Fruit fly (Drosophila melanogaster) whole organism, prepupa: ENCODE measurements around the gene CG7017.

Experiments used
- CG10669 ChIP-seq: fragments of 200-800 bp; sonication (Bioruptor generic); optimal IDR thresholded peaks from 3 replicates; lab custom pipeline; 2018; ENCODE audit warnings: missing biosample characterization, mild to moderate bottlenecking, missing genetic modification characterization, moderate library complexity
- CG11294 ChIP-seq: fragments of 200-800 bp; sonication (Bioruptor generic); IDR thresholded peaks from 2 replicates; pipeline ENCODE4 v1.3.6; 2022; ENCODE audit warnings: missing biosample characterization, missing genetic modification characterization
- CG11762 ChIP-seq: fragments of 200-800 bp; sonication (Bioruptor generic); optimal IDR thresholded peaks from 3 replicates; lab custom pipeline; 2016; ENCODE audit warnings: missing biosample characterization, missing genetic modification characterization; ENCODE audit not compliant: insufficient read depth
- CG15336 ChIP-seq: fragments of 200-800 bp; sonication (Bioruptor generic); IDR thresholded peaks from 2 replicates; pipeline ENCODE4 v1.3.6; 2022; ENCODE audit warnings: missing biosample characterization, missing genetic modification characterization
- CG16779 ChIP-seq: fragments of 200-800 bp; sonication (Bioruptor generic); optimal IDR thresholded peaks from 3 replicates; lab custom pipeline; 2017; ENCODE audit warnings: missing biosample characterization, mild to moderate bottlenecking, missing genetic modification characterization
- CG3032 ChIP-seq: fragments of 200-800 bp; optimal IDR thresholded peaks from 2 replicates; lab custom pipeline; 2019; ENCODE audit warnings: missing biosample characterization, mild to moderate bottlenecking, missing genetic modification characterization, moderate library complexity
- CG31627 ChIP-seq: fragments of 200-800 bp; sonication (Bioruptor generic); optimal IDR thresholded peaks from 3 replicates; lab custom pipeline; 2016; ENCODE audit warnings: missing biosample characterization, missing genetic modification characterization
- CG32006 ChIP-seq: fragments of 200-800 bp; sonication (Bioruptor generic); optimal IDR thresholded peaks from 3 replicates; lab custom pipeline; 2017; ENCODE audit warnings: missing biosample characterization, mild to moderate bottlenecking, missing genetic modification characterization
- CG34406 ChIP-seq: fragments of 200-800 bp; sonication (Bioruptor generic); optimal IDR thresholded peaks from 3 replicates; lab custom pipeline; 2016; ENCODE audit warnings: missing biosample characterization, missing genetic modification characterization
- CG3919 ChIP-seq: fragments of 200-800 bp; sonication (Bioruptor generic); optimal IDR thresholded peaks from 3 replicates; lab custom pipeline; 2016; ENCODE audit warnings: missing biosample characterization, missing genetic modification characterization
- CG4318 ChIP-seq: fragments of 200-800 bp; sonication (Bioruptor generic); optimal IDR thresholded peaks from 3 replicates; lab custom pipeline; 2017; ENCODE audit warnings: missing biosample characterization, mild to moderate bottlenecking, missing genetic modification characterization
- CG6163 ChIP-seq: fragments of 200-800 bp; sonication (Bioruptor generic); IDR thresholded peaks from 3 replicates; pipeline ENCODE4 v1.3.6; 2022; ENCODE audit warnings: missing biosample characterization, missing genetic modification characterization
- CG6276 ChIP-seq: fragments of 200-800 bp; sonication (Bioruptor generic); optimal IDR thresholded peaks from 2 replicates; lab custom pipeline; 2017; ENCODE audit warnings: missing biosample characterization, mild to moderate bottlenecking, missing genetic modification characterization
- CG6792 ChIP-seq: fragments of 200-800 bp; sonication (Bioruptor generic); optimal IDR thresholded peaks from 3 replicates; lab custom pipeline; 2016; ENCODE audit warnings: missing biosample characterization, missing genetic modification characterization
- CG6808 ChIP-seq: fragments of 200-800 bp; sonication (Bioruptor generic); optimal IDR thresholded peaks from 3 replicates; lab custom pipeline; 2017; ENCODE audit warnings: missing biosample characterization, missing genetic modification characterization, mild to moderate bottlenecking, moderate library complexity, missing genetic modification reagents
- CG8119 ChIP-seq: fragments of 200-800 bp; sonication (Bioruptor generic); IDR thresholded peaks from 3 replicates; pipeline ENCODE4 v1.3.6; 2022; ENCODE audit warnings: missing biosample characterization, missing genetic modification characterization
- CG8319 ChIP-seq: fragments of 200-800 bp; sonication (Bioruptor generic); optimal IDR thresholded peaks from 3 replicates; lab custom pipeline; 2016; ENCODE audit warnings: missing biosample characterization, missing genetic modification characterization
- CG8632 ChIP-seq: fragments of 200-800 bp; sonication (Bioruptor generic); optimal IDR thresholded peaks from 3 replicates; lab custom pipeline; 2016; ENCODE audit warnings: missing biosample characterization, missing genetic modification characterization
- CG9139 ChIP-seq: fragments of 200-800 bp; sonication (Bioruptor generic); optimal IDR thresholded peaks from 3 replicates; lab custom pipeline; 2017; ENCODE audit warnings: missing biosample characterization, mild to moderate bottlenecking, missing genetic modification characterization
- Eip75B ChIP-seq: fragments of 200-800 bp; sonication (Bioruptor generic); optimal IDR thresholded peaks from 3 replicates; lab custom pipeline; 2016; ENCODE audit warnings: missing biosample characterization, missing genetic modification characterization
- Eip78C ChIP-seq: fragments of 200-800 bp; sonication (Bioruptor generic); peaks from one replicate; lab custom pipeline; 2016; ENCODE audit warnings: missing biosample characterization, missing genetic modification characterization
- Eip93F ChIP-seq: fragments of 200-800 bp; sonication (Bioruptor generic); optimal IDR thresholded peaks from 2 replicates; lab custom pipeline; 2016; ENCODE audit warnings: missing biosample characterization, mild to moderate bottlenecking, missing genetic modification characterization
- Ets96B ChIP-seq: fragments of 200-800 bp; optimal IDR thresholded peaks from 2 replicates; lab custom pipeline; 2019; ENCODE audit warnings: missing biosample characterization, mild to moderate bottlenecking, missing genetic modification characterization, moderate library complexity
- Gug ChIP-seq: fragments of 200-800 bp; sonication (Bioruptor generic); IDR thresholded peaks from 2 replicates; pipeline ENCODE4 v1.3.6; 2022; ENCODE audit warnings: missing biosample characterization, missing genetic modification characterization
- Hr39 ChIP-seq: fragments of 200-800 bp; sonication (Bioruptor generic); optimal IDR thresholded peaks from 2 replicates; lab custom pipeline; 2016; ENCODE audit warnings: missing biosample characterization, missing genetic modification characterization
- Hr4 ChIP-seq: fragments of 200-800 bp; sonication (Bioruptor generic); optimal IDR thresholded peaks from 3 replicates; lab custom pipeline; 2016; ENCODE audit warnings: missing biosample characterization, missing genetic modification characterization
- Lpt ChIP-seq: fragments of 200-800 bp; sonication (Bioruptor generic); optimal IDR thresholded peaks from 3 replicates; lab custom pipeline; 2016; ENCODE audit warnings: missing biosample characterization, missing genetic modification characterization
- OdsH ChIP-seq: fragments of 200-800 bp; sonication (Bioruptor generic); optimal IDR thresholded peaks from 3 replicates; lab custom pipeline; 2016; ENCODE audit warnings: missing biosample characterization, missing genetic modification characterization
- Smox ChIP-seq: fragments of 200-800 bp; sonication (Bioruptor generic); optimal IDR thresholded peaks from 3 replicates; lab custom pipeline; 2016; ENCODE audit warnings: missing biosample characterization, missing genetic modification characterization
- Sox102F ChIP-seq: fragments of 200-800 bp; sonication (Bioruptor generic); optimal IDR thresholded peaks from 2 replicates; lab custom pipeline; 2016; ENCODE audit warnings: missing biosample characterization, mild to moderate bottlenecking, missing genetic modification characterization
- Sox14 ChIP-seq: fragments of 200-800 bp; sonication (Bioruptor generic); optimal IDR thresholded peaks from 3 replicates; lab custom pipeline; 2016; ENCODE audit warnings: missing biosample characterization, missing genetic modification characterization
- Sox15 ChIP-seq: fragments of 200-800 bp; sonication (Bioruptor generic); optimal IDR thresholded peaks from 3 replicates; lab custom pipeline; 2016; ENCODE audit warnings: missing biosample characterization, missing genetic modification characterization
- achi ChIP-seq: fragments of 200-800 bp; sonication (Bioruptor generic); optimal IDR thresholded peaks from 3 replicates; lab custom pipeline; 2016; ENCODE audit warnings: missing biosample characterization, missing genetic modification characterization
- acj6 ChIP-seq: fragments of 200-800 bp; sonication (Bioruptor generic); optimal IDR thresholded peaks from 3 replicates; lab custom pipeline; 2016; ENCODE audit warnings: missing biosample characterization, missing genetic modification characterization
- cyc ChIP-seq: fragments of 200-800 bp; sonication (Bioruptor generic); optimal IDR thresholded peaks from 3 replicates; lab custom pipeline; 2016; ENCODE audit warnings: missing biosample characterization, missing genetic modification characterization
- dac ChIP-seq: fragments of 200-800 bp; sonication (Bioruptor generic); optimal IDR thresholded peaks from 2 replicates; lab custom pipeline; 2017; ENCODE audit warnings: missing biosample characterization, mild to moderate bottlenecking, missing genetic modification characterization
- dsx ChIP-seq: fragments of 200-800 bp; optimal IDR thresholded peaks from 3 replicates; lab custom pipeline; 2019; ENCODE audit warnings: missing biosample characterization, mild to moderate bottlenecking, missing genetic modification characterization, moderate library complexity; ENCODE audit not compliant: poor library complexity, severe bottlenecking
- esn ChIP-seq: fragments of 200-800 bp; sonication (Bioruptor generic); optimal IDR thresholded peaks from 2 replicates; lab custom pipeline; 2016; ENCODE audit warnings: missing biosample characterization, mild to moderate bottlenecking, missing genetic modification characterization, moderate library complexity
- fd59A ChIP-seq: fragments of 200-800 bp; sonication (Bioruptor generic); optimal IDR thresholded peaks from 2 replicates; lab custom pipeline; 2017; ENCODE audit warnings: missing biosample characterization, mild to moderate bottlenecking, missing genetic modification characterization, missing genetic modification reagents
- fd85E ChIP-seq: fragments of 200-800 bp; sonication (Bioruptor generic); optimal IDR thresholded peaks from 3 replicates; lab custom pipeline; 2016; ENCODE audit warnings: missing biosample characterization, missing genetic modification characterization
- net ChIP-seq: fragments of 200-800 bp; sonication (Bioruptor generic); optimal IDR thresholded peaks from 3 replicates; lab custom pipeline; 2016; ENCODE audit warnings: missing biosample characterization, missing genetic modification characterization
- pdm3 ChIP-seq: fragments of 200-800 bp; sonication (Bioruptor generic); optimal IDR thresholded peaks from 3 replicates; lab custom pipeline; 2016; ENCODE audit warnings: missing biosample characterization, missing genetic modification characterization
- salr ChIP-seq, 2 experiments: fragments of 200-800 bp; sonication (Bioruptor generic); optimal IDR thresholded peaks; 3 replicates each; lab custom pipeline; 2016 to 2018; ENCODE audit warnings: missing biosample characterization in 2 of 2, missing genetic modification characterization in 2 of 2, mild to moderate bottlenecking in 1 of 2
- spab ChIP-seq: fragments of 200-800 bp; sonication (Bioruptor generic); optimal IDR thresholded peaks from 2 replicates; lab custom pipeline; 2017; ENCODE audit warnings: missing biosample characterization, mild to moderate bottlenecking, missing genetic modification characterization, missing genetic modification reagents
- ss ChIP-seq, 2 experiments: fragments of 200-800 bp; sonication (Bioruptor generic); optimal IDR thresholded peaks; 2 replicates in 1 of 2; 3 replicates in 1 of 2; lab custom pipeline; 2017 to 2018; ENCODE audit warnings: mild to moderate bottlenecking in 2 of 2, missing biosample characterization in 2 of 2, missing genetic modification characterization in 2 of 2, moderate library complexity in 1 of 2
- svp ChIP-seq: fragments of 200-800 bp; sonication (Bioruptor generic); peaks from one replicate; lab custom pipeline; 2016; ENCODE audit warnings: missing biosample characterization, missing genetic modification characterization
- topi ChIP-seq: fragments of 200-800 bp; sonication (Bioruptor generic); optimal IDR thresholded peaks from 3 replicates; lab custom pipeline; 2016; ENCODE audit warnings: missing biosample characterization, missing genetic modification characterization
- vri ChIP-seq: fragments of 200-800 bp; sonication (Bioruptor generic); optimal IDR thresholded peaks from 3 replicates; lab custom pipeline; 2016; ENCODE audit warnings: missing biosample characterization, mild to moderate bottlenecking, missing genetic modification characterization

The CG7017 gene

dm6 chr3L:20212022-20212421 lies at the start of gene CG7017:
TSS of gene CG7017 (minus strand) at chr3L:20212122.
- TF ChIP-seq CG6276 (GFP tag; lab: Kevin White, UChicago) (no peak), CG4318 (GFP tag; lab: Kevin White, UChicago) (no peak), svp (GFP tag; lab: Kevin White, UChicago) (peak; percentile 18), spab (GFP tag; lab: Kevin White, UChicago) (no peak)

DNA sequence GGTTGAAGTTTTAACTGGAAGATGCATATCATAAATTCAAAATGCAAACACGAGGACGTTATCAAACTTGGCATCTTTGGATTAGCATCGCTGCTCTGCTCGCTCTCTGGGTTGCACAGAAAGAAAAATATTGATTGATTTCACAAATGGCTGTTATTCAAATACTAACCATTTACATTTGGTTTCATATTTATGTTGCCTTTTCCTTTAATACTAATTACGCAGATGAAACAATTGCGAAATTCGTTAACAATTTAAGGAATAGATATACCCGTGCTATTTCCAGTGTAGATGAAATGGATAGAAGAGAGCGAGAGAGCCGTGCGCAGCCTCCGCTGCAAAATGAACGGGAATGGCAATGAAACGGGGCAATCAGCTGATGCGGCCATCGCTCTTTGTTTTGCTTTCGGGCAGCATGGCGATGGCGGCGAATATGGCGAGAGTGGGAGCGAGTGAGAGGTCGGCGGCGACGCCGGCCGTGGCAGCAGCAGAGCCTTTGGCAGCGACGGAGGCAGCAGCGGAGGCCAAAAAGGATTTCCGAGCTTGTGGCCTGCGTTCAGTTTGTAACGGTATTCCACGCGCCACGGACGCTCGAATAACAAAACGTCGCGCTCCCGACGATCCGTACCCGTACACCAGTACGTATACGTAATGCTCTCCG lies 35.7 kb upstream of the CG7017 start, which contains the start of gene rdgC:
Gene rdgC, plus strand, starts transcription at position 568 of the 661 bp plus-strand sequence.
- TF ChIP-seq CG15336 (GFP tag; lab: Robert Waterston, UW) (peak; percentile 93), Hr39 (GFP tag; lab: Kevin White, UChicago) (peak; percentile 90), CG10669 (GFP tag; lab: Kevin White, UChicago) (peak; percentile 94), Ets96B (peak; percentile 91), Sox14 (peak; percentile 90), cyc (GFP tag; lab: Kevin White, UChicago) (peak; percentile 94), Hr4 (GFP tag; lab: Kevin White, UChicago) (peak; percentile 95), CG6163 (GFP tag; lab: Robert Waterston, UW) (peak; percentile 96), CG8632 (GFP tag; lab: Kevin White, UChicago) (peak; percentile 86), pdm3 (GFP tag; lab: Kevin White, UChicago) (peak; percentile 92), esn (GFP tag; lab: Kevin White, UChicago) (peak; percentile 91), CG11762 (GFP tag; lab: Kevin White, UChicago) (peak; percentile 85), Eip75B (GFP tag; lab: Kevin White, UChicago) (peak; percentile 94), CG3032 (tag; lab: Kevin White, UChicago) (peak; percentile 91), CG8119 (peak; percentile 92), CG4318 (GFP tag; lab: Kevin White, UChicago) (peak; percentile 83), svp (GFP tag; lab: Kevin White, UChicago) (peak; percentile 94), CG16779 (tag; lab: Kevin White, UChicago) (peak; percentile 79), achi (GFP tag; lab: Kevin White, UChicago) (peak; percentile 89), dac (GFP tag; lab: Kevin White, UChicago) (peak; percentile 76), ss (GFP tag; optimal IDR thresholded peaks at IDR 0.05; lab: Kevin White, UChicago) (peak; percentile 72 to 84), salr (GFP tag; optimal IDR thresholded peaks at IDR 0.05; lab: Kevin White, UChicago) (peak; percentile 84 to 86), fd59A (peak; percentile 80), dsx (GFP tag; lab: Kevin White, UChicago) (peak; percentile 88), acj6 (peak; percentile 92), spab (GFP tag; lab: Kevin White, UChicago) (peak; percentile 84), vri (GFP tag; lab: Kevin White, UChicago) (peak; percentile 76), CG6792 (GFP tag; lab: Kevin White, UChicago) (peak; percentile 88), CG32006 (peak; percentile 92), CG34406 (peak; percentile 87), topi (GFP tag; lab: Kevin White, UChicago) (peak; percentile 92), Eip78C (GFP tag; lab: Kevin White, UChicago) (peak; percentile 97), CG9139 (GFP tag; lab: Kevin White, UChicago) (peak; percentile 64), CG8319 (GFP tag; lab: Kevin White, UChicago) (peak; percentile 80), fd85E (GFP tag; lab: Kevin White, UChicago) (peak; percentile 59), CG6276 (GFP tag; lab: Kevin White, UChicago) (peak; percentile 88), net (GFP tag; lab: Kevin White, UChicago) (peak; percentile 91), CG3919 (GFP tag; lab: Kevin White, UChicago) (peak; percentile 96), Eip93F (GFP tag; lab: Kevin White, UChicago) (peak; percentile 38), Gug (GFP tag; lab: Robert Waterston, UW) (peak; percentile 96), Sox102F (GFP tag; lab: Kevin White, UChicago) (peak; percentile 88), Smox (peak; percentile 88), OdsH (GFP tag; lab: Kevin White, UChicago) (peak; percentile 93), Lpt (GFP tag; lab: Kevin White, UChicago) (peak; percentile 85), Sox15 (GFP tag; lab: Kevin White, UChicago) (peak; percentile 82), CG11294 (peak; percentile 94), CG31627 (GFP tag; lab: Kevin White, UChicago) (peak; percentile 91), CG6808 (peak; percentile 85)
